Worm (Caenorhabditis elegans) whole organism, L4 larva: ENCODE results near the gene C44B9.2.

Source experiments
- ZK337.2 ChIP-seq: fragments of 200-800 bp; sonication (Bioruptor generic); IDR thresholded peaks from 2 replicates; pipeline ENCODE4 v1.3.6; 2022; ENCODE audit warnings: missing genetic modification reagents, missing genetic modification characterization, missing compliant biosample characterization
- egl-27 ChIP-seq: sonication (generic microtip); optimal IDR thresholded peaks from 3 replicates; lab custom pipeline; 2017; ENCODE audit warnings: missing biosample characterization, missing genetic modification reagents, missing genetic modification characterization
- nhr-111 ChIP-seq: fragments of 200-800 bp; sonication (Bioruptor generic); optimal IDR thresholded peaks from 2 replicates; lab custom pipeline; 2018; ENCODE audit warnings: mild to moderate bottlenecking, missing genetic modification characterization, missing compliant biosample characterization
- snpc-4 ChIP-seq: fragments of 150-350 bp; optimal IDR thresholded peaks from 2 replicates; lab custom pipeline; 2014; ENCODE audit warnings: missing biosample characterization, missing genetic modification characterization
- spr-1 ChIP-seq: sonication (generic microtip); optimal IDR thresholded peaks from 2 replicates; lab custom pipeline; 2016; ENCODE audit warnings: mild to moderate bottlenecking, missing genetic modification characterization, missing compliant biosample characterization
- unc-62 ChIP-seq, 3 experiments: fragments of 150-350 bp in 1 of 3; sonication (generic microtip); optimal IDR thresholded peaks in 2 of 3; peaks in 1 of 3; 1 replicate in 1 of 3; 2 replicates in 2 of 3; lab custom pipeline; 2014 to 2017; ENCODE audit warnings: missing biosample characterization in 3 of 3, missing genetic modification characterization in 3 of 3, missing genetic modification reagents in 3 of 3, missing genotype in 1 of 3

ce11 chrIII:10903009-10903609 lies 27.9 kb downstream of the C44B9.2 start:
- TF ChIP-seq egl-27 (tag; lab: Kevin White, UChicago): no peak
- no peak for TF ChIP-seq spr-1 (tag; lab: Kevin White, UChicago)
- no peak for TF ChIP-seq nhr-111
- no peak for TF ChIP-seq ZK337.2 (GFP tag; lab: Robert Waterston, UW)
- no peak for TF ChIP-seq snpc-4 (tag; lab: Kevin White, UChicago)
- TF ChIP-seq unc-62 (GFP tag; optimal IDR thresholded peaks at IDR 0.05 in 1 of 2; lab: Kevin White, UChicago): peak in 1 of 2 experiments; percentile 78
- TF ChIP-seq unc-62 (tag; optimal IDR thresholded peaks at IDR 0.05; lab: Kevin White, UChicago): no peak
